Worm (Caenorhabditis elegans) whole organism, early embryonic: Measurements from ENCODE around the gene T10H4.13.

ENCODE experiments used
- F13C5.2 ChIP-seq: sonication (generic microtip); optimal IDR thresholded peaks from 2 replicates; lab custom pipeline; 2017; ENCODE audit warnings: mild to moderate bottlenecking, missing genetic modification characterization, inconsistent platforms, missing compliant biosample characterization
- aly-1 ChIP-seq: sonication (generic microtip); optimal IDR thresholded peaks from 2 replicates; lab custom pipeline; 2016; ENCODE audit warnings: missing genetic modification characterization, missing compliant biosample characterization
- ama-1 ChIP-seq: fragments of 150-350 bp; optimal IDR thresholded peaks from 2 replicates; lab custom pipeline; 2014
- ceh-13 ChIP-seq: fragments of 200-800 bp; sonication (Bioruptor generic); optimal IDR thresholded peaks from 2 replicates; lab custom pipeline; 2018; ENCODE audit warnings: mild to moderate bottlenecking, missing genetic modification characterization, missing compliant biosample characterization
- ceh-36 ChIP-seq: sonication (generic microtip); optimal IDR thresholded peaks from 2 replicates; lab custom pipeline; 2016; ENCODE audit warnings: missing genetic modification characterization, inconsistent platforms, missing compliant biosample characterization
- ets-7 ChIP-seq: sonication (generic microtip); optimal IDR thresholded peaks from 2 replicates; lab custom pipeline; 2016; ENCODE audit warnings: missing genotype, missing genetic modification characterization, missing compliant biosample characterization
- flt-1 ChIP-seq: fragments of 200-800 bp; sonication (Bioruptor generic); IDR thresholded peaks from 2 replicates; pipeline ENCODE4 v1.3.6; 2022; ENCODE audit warnings: missing genetic modification characterization, missing compliant biosample characterization
- hmbx-1 ChIP-seq: sonication (generic microtip); optimal IDR thresholded peaks from 2 replicates; lab custom pipeline; 2016; ENCODE audit warnings: mild to moderate bottlenecking, missing genetic modification characterization, missing compliant biosample characterization
- hmg-4 ChIP-seq: fragments of 200-800 bp; sonication (Bioruptor generic); optimal IDR thresholded peaks from 2 replicates; lab custom pipeline; 2018; ENCODE audit warnings: mild to moderate bottlenecking, missing genetic modification characterization, missing compliant biosample characterization
- hnd-1 ChIP-seq: sonication (generic microtip); optimal IDR thresholded peaks from 2 replicates; lab custom pipeline; 2016; ENCODE audit warnings: missing genetic modification characterization, missing compliant biosample characterization
- sea-1 ChIP-seq: fragments of 200-800 bp; sonication (Bioruptor generic); conservative IDR thresholded peaks from 2 replicates; pipeline ENCODE4 v1.3.6; 2022; ENCODE audit warnings: missing genetic modification characterization, missing compliant biosample characterization
- tbx-37 ChIP-seq: fragments of 200-800 bp; sonication (Bioruptor generic); conservative IDR thresholded peaks from 2 replicates; pipeline ENCODE4 v1.3.6; 2022; ENCODE audit warnings: missing genetic modification reagents, missing genetic modification characterization, missing compliant biosample characterization
- tra-4 ChIP-seq: sonication (generic microtip); optimal IDR thresholded peaks from 2 replicates; lab custom pipeline; 2017; ENCODE audit warnings: missing genetic modification characterization, missing compliant biosample characterization

- TF ChIP-seq hmbx-1 (tag; lab: Kevin White, UChicago) (no peak), ceh-36 (tag; lab: Kevin White, UChicago) (no peak), ets-7 (tag; lab: Kevin White, UChicago) (no peak), sea-1 (GFP tag; lab: Robert Waterston, UW) (no peak), hmg-4 (GFP tag; lab: Kevin White, UChicago) (no peak), flt-1 (no peak), ceh-13 (no peak), hnd-1 (no peak), ama-1 (lab: Kevin White, UChicago) (no peak), F13C5.2 (tag; lab: Kevin White, UChicago) (no peak), aly-1 (tag; lab: Kevin White, UChicago) (no peak), tra-4 (tag; lab: Kevin White, UChicago) (no peak), tbx-37 (GFP tag; lab: Robert Waterston, UW) (no peak)
Observed at ce11 chrV:15274757-15275156, 7.5 kb upstream of the T10H4.13 start, which contains the start of gene srw-16.
